Fruit fly (Drosophila melanogaster) Kc167 (cell line): ENCODE measurements around the gene Gad1.
A peak's percentile ranks its signal among the peaks of the same experiment; 100 is the strongest.

Source experiments
- Myc ChIP-seq: fragments of >200 bp; optimal IDR thresholded peaks from 2 replicates; lab custom pipeline; 2017; ENCODE audit warnings: missing external identifiers
- Sin3A ChIP-seq: fragments of >200 bp; optimal IDR thresholded peaks from 2 replicates; lab custom pipeline; 2018; ENCODE audit warnings: missing external identifiers
- h ChIP-seq: fragments of >200 bp; optimal IDR thresholded peaks from 3 replicates; lab custom pipeline; 2018; ENCODE audit warnings: missing external identifiers
- insv ChIP-seq: fragments of >200 bp; optimal IDR thresholded peaks from 3 replicates; lab custom pipeline; 2018; ENCODE audit warnings: missing external identifiers
- psq ChIP-seq: fragments of >200 bp; optimal IDR thresholded peaks from 2 replicates; lab custom pipeline; 2017; ENCODE audit warnings: missing external identifiers
- ttk ChIP-seq: sonication (Bioruptor generic); optimal IDR thresholded peaks from 2 replicates; lab custom pipeline; 2017; ENCODE audit warnings: missing external identifiers

Gad1 gene

dm6 chr3L:4103258-4104247 is 15.0 kb upstream of the Gad1 start, which contains the start of gene Fit1:
TSS of gene Fit1 (plus strand) at chr3L:4103564.
- TF ChIP-seq Myc (lab: Kevin White, UChicago) = no peak
- no peak for TF ChIP-seq ttk (lab: Kevin White, UChicago)
- TF ChIP-seq psq (lab: Kevin White, UChicago) = peak; percentile 94

- no peak for TF ChIP-seq ttk (lab: Kevin White, UChicago)
- TF ChIP-seq Sin3A = no peak
- TF ChIP-seq h (lab: Kevin White, UChicago) = no peak
- TF ChIP-seq insv (lab: Kevin White, UChicago) = no peak
- TF ChIP-seq psq (lab: Kevin White, UChicago) = no peak
- TF ChIP-seq Myc (lab: Kevin White, UChicago) = no peak
Observed at dm6 chr3L:4102496-4103257, 14.1 kb upstream of the Gad1 start, which contains the start of gene CG14995. TSS of gene CG14995 (minus strand) at chr3L:4103256.

- TF ChIP-seq psq (lab: Kevin White, UChicago) (no peak), Myc (lab: Kevin White, UChicago) (no peak), insv (lab: Kevin White, UChicago) (no peak), ttk (lab: Kevin White, UChicago) (no peak)
Observed at dm6 chr3L:4099194-4099593, 10.7 kb upstream of the Gad1 start.

dm6 chr3L:4096546-4096945 is 8.0 kb upstream of the Gad1 start:
- TF ChIP-seq Sin3A (no peak), Myc (lab: Kevin White, UChicago) (no peak), psq (lab: Kevin White, UChicago) (no peak), h (lab: Kevin White, UChicago) (no peak), ttk (lab: Kevin White, UChicago) (no peak), insv (lab: Kevin White, UChicago) (no peak)

dm6 chr3L:4092705-4093257 is 4.2 kb upstream of the Gad1 start, which contains the start of gene CG14990:
TSS of gene CG14990 (plus strand) at chr3L:4093207.
- TF ChIP-seq insv (lab: Kevin White, UChicago) (no peak), ttk (lab: Kevin White, UChicago) (no peak), h (lab: Kevin White, UChicago) (no peak), psq (lab: Kevin White, UChicago) (no peak), Sin3A (no peak), Myc (lab: Kevin White, UChicago) (no peak)

dm6 chr3L:4087281-4087680 is 1.3 kb downstream of the Gad1 start, which contains the start of gene CG14989:
TSS of gene CG14989 (plus strand) at chr3L:4087581.
- TF ChIP-seq Sin3A (no peak), psq (lab: Kevin White, UChicago) (no peak), ttk (lab: Kevin White, UChicago) (no peak), insv (lab: Kevin White, UChicago) (no peak), Myc (lab: Kevin White, UChicago) (no peak), h (lab: Kevin White, UChicago) (no peak)

- TF ChIP-seq h (lab: Kevin White, UChicago) = no peak
- TF ChIP-seq psq (lab: Kevin White, UChicago) = no peak
- TF ChIP-seq ttk (lab: Kevin White, UChicago) = no peak
- no peak for TF ChIP-seq insv (lab: Kevin White, UChicago)
- TF ChIP-seq Myc (lab: Kevin White, UChicago) = no peak
- no peak for TF ChIP-seq Sin3A
Observed at dm6 chr3L:4085867-4086266, 2.7 kb downstream of the Gad1 start.

- no peak for TF ChIP-seq insv (lab: Kevin White, UChicago)
- no peak for TF ChIP-seq h (lab: Kevin White, UChicago)
- no peak for TF ChIP-seq Sin3A
- TF ChIP-seq Myc (lab: Kevin White, UChicago) = no peak
- no peak for TF ChIP-seq psq (lab: Kevin White, UChicago)
- TF ChIP-seq ttk (lab: Kevin White, UChicago) = no peak
Observed at dm6 chr3L:4083442-4083841, 5.1 kb downstream of the Gad1 start.

- TF ChIP-seq insv (lab: Kevin White, UChicago) = no peak
- no peak for TF ChIP-seq h (lab: Kevin White, UChicago)
- TF ChIP-seq ttk (lab: Kevin White, UChicago) = no peak
- TF ChIP-seq Myc (lab: Kevin White, UChicago) = no peak
- no peak for TF ChIP-seq Sin3A
- no peak for TF ChIP-seq psq (lab: Kevin White, UChicago)
Observed at dm6 chr3L:4081243-4081642, 7.3 kb downstream of the Gad1 start.

- TF ChIP-seq insv (lab: Kevin White, UChicago) (no peak), Myc (lab: Kevin White, UChicago) (no peak)
Observed at dm6 chr3L:4080278-4080677, 8.3 kb downstream of the Gad1 start.

- TF ChIP-seq psq (lab: Kevin White, UChicago) = no peak
- TF ChIP-seq Myc (lab: Kevin White, UChicago) = no peak
- TF ChIP-seq insv (lab: Kevin White, UChicago) = no peak
Observed at dm6 chr3L:4076907-4077306, 11.6 kb downstream of the Gad1 start.
